Worm (Caenorhabditis elegans) whole organism, late embryonic: ENCODE data around the gene ZK285.2.

Source experiments
- ets-4 ChIP-seq: sonication (generic microtip); optimal IDR thresholded peaks from 2 replicates; lab custom pipeline; 2016; ENCODE audit warnings: missing genetic modification characterization, missing compliant biosample characterization
- odd-2 ChIP-seq: sonication (generic microtip); optimal IDR thresholded peaks from 2 replicates; lab custom pipeline; 2017; ENCODE audit warnings: antibody characterized with exemption, mild to moderate bottlenecking, missing genetic modification characterization, missing compliant biosample characterization
- pha-4 ChIP-seq: fragments of 150-350 bp; optimal IDR thresholded peaks from 2 replicates; lab custom pipeline; 2018; ENCODE audit warnings: missing biosample characterization, missing genetic modification reagents, missing genetic modification characterization

DNA sequence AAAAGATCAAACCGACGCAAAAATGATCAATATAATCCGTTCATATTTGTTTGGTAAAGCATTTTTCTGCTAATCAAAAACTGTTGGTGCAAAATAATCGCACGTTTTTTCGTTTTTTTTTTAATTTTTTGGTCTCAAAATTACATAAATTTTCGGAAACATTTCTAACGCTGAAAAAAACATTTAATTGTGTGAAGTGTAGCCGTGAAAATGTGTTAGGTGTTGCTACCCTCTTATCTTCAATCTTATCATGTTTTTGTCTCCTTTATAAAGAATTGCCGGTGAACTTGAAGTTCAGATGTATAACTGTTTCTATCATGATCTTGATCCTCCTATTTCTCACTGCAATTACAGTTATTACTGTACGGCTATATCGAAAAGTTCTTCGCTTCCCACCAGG, 22.3 kb downstream of the ZK285.2 start, which contains the start of gene cyp-35D1:
- TF ChIP-seq ets-4 (no peak), odd-2 (tag; lab: Kevin White, UChicago) (no peak), pha-4 (tag; lab: Kevin White, UChicago) (no peak)
